Fruit fly (Drosophila melanogaster): ENCODE results near the gene Naa30A.

DNA sequence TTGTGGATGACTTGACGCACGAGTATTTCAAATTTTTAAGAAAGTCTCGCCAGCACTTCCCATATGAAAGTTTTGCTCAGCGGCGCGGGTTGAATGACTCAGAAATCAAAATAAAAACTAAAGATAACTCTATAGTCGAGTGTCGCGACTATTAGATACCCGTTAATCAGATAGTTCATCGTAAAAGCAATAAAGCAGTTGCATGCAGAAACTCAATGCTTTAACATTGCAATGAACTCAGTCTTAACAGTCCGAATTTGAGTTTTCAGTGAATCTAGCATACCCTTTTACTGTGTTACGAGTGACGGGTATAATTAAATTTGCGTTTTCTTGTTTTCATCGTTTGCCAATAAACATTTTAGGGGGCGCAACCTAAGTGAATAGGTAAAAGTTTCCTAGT lies 30.7 kb upstream of the Naa30A start:
- no peak for TF ChIP-seq Ets98B (GFP tag; IDR thresholded peaks at IDR 0.05)
- TF ChIP-seq CG17806 (tag; optimal IDR thresholded peaks at IDR 0.05) = no peak
